Fruit fly (Drosophila melanogaster) whole organism, embryonic: ENCODE results near the gene Ugt37D1.

ENCODE experiments used
- CG30431 ChIP-seq: fragments of 200-800 bp; sonication (Bioruptor generic); optimal IDR thresholded peaks from 2 replicates; lab custom pipeline; 2017; ENCODE audit warnings: missing biosample characterization, missing genetic modification characterization
- Dll ChIP-seq: fragments of 200-800 bp; sonication (Bioruptor generic); IDR thresholded peaks from 4 replicates; pipeline ENCODE4 v1.3.6; 2022; ENCODE audit warnings: missing biosample characterization, missing genetic modification characterization; ENCODE audit not compliant: partially characterized antibody
- HLHmδ ChIP-seq: fragments of 200-800 bp; sonication (Bioruptor generic); optimal IDR thresholded peaks from 2 replicates; lab custom pipeline; 2018; ENCODE audit warnings: missing biosample characterization, mild to moderate bottlenecking, missing genetic modification characterization, moderate library complexity
- Sox100B ChIP-seq: fragments of 200-800 bp; sonication (Bioruptor generic); optimal IDR thresholded peaks from 3 replicates; lab custom pipeline; 2018; ENCODE audit warnings: missing biosample characterization, mild to moderate bottlenecking, missing genetic modification characterization
- sens-2 ChIP-seq: fragments of 200-800 bp; sonication (Bioruptor generic); IDR thresholded peaks from 2 replicates; pipeline ENCODE4 v1.3.6; 2022; ENCODE audit warnings: missing biosample characterization, missing genetic modification characterization

DNA sequence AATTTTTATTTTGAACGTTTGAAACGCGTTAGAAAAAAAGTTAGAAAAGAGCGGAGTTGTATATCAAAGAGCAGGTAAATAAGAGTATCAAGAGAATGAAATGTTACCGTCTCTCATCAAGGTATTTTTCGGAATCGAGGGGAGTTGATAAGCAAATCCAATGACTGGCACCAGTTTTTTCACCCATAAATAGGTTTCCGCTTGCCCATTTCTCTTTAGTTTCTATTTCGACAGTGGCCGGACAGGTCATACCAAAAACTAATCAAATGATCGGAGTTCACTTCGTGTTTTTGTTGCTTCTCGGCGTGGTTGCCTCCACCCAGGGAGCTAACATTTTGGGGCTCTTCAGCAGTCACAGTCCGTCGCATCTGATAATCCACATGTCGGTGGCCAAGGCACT, 4.9 kb upstream of the Ugt37D1 start, which contains the start of gene Ugt37C2:
- TF ChIP-seq Sox100B (GFP tag; lab: Kevin White, UChicago) (no peak), sens-2 (GFP tag; lab: Robert Waterston, UW) (no peak), HLHmδ (GFP tag; lab: Kevin White, UChicago) (no peak), CG30431 (no peak), Dll (GFP tag; lab: Robert Waterston, UW) (no peak)
